Fruit fly (Drosophila melanogaster): ENCODE data around the gene CG4842.

The CG4842 gene

DNA sequence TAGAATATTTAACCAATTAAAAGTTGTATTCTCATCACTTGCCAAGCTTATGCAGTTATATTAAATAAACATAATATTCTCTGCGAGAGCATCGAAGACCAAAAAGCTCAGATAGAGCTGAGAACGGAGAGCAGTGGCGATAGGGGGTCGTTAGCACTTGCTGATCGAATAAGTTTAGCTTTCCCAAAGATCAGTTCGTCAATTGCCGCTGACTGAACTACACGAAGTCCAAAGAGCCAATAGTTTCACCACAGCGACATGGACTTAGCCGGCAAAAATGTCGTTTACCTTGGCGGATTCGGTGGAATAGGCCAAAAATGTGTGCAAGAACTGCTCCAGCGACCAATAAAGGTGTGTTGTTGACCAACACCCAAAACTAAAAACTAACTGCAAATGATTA is at the start of gene CG4842:
CG4842 (plus strand) TSS at position 191 of the 400 bp plus-strand sequence.
- no peak for TF ChIP-seq noc (tag; optimal IDR thresholded peaks at IDR 0.05)

DNA sequence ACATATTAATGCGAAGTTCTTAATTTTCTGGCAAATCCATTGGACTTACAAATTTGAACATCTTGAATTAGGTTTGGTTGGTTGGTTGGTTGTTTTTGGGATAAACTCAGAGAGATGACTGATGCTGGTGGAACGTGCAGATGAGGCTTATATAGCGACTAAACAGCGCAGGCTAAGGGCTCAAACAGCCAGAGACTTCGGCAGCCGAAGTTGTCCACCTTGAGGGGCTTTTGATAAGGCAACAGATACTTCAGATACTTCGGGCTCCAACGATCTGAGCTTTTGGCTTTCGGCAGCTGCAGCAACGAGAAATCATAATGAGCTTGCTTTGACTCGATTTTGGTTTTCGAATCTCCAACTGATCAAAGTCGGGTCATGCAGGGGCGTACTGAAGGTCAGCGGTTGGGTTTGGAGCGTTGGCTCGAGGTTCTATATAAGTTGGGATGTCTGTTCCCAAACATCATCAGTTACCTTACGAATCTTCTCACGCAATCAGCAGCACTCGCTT is 48.7 kb upstream of the CG4842 start, which contains the start of the genes CG13041 and CG13060:
CG13041 (minus strand) TSS at position 128 of the 508 bp plus-strand sequence.
CG13060 (plus strand) TSS at position 458 of the 508 bp plus-strand sequence.
- TF ChIP-seq noc (tag; optimal IDR thresholded peaks at IDR 0.05), result no peak

DNA sequence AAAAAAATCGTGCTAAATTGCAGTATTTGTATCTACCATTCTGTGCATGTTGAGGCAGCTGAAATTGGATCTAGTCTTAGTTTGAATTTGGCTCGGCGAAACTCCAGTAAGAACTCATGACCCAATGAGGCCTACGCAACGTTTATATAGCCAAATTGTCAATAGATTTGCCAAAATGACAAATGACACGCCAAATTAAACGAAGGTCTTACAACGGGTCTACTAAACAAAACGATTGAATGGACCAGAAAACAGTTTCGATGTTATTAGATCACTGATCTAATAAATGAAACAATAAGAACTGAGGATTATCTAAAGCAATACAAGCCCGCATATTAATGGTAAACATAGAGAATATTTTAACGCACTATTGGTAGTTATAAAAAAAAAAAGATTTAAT is 47.0 kb upstream of the CG4842 start, which contains the start of gene CG42718:
CG42718 (minus strand) TSS at position 101 of the 400 bp plus-strand sequence.
- no peak for TF ChIP-seq noc (tag; optimal IDR thresholded peaks at IDR 0.05)

DNA sequence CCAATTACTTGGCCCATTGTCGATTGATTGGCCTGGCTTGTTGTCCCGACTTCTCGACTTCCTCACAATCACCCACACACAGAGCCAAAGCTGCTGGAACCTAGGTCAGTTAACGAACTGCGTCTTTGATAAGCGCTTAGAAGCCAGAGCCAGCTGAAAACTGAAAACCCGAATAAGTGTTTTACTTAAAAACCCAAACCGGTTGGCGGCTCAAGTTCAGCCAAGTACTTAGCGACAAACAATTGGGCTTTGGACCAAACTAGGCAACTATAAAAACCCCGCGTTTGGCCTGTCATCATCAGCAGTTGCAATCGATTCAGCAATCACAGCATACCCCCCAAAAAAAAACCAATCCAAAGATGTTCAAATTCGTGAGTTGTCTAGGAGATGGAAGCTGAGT is 44.8 kb upstream of the CG4842 start, which contains the start of gene CG13059:
CG13059 (plus strand) TSS at position 301 of the 400 bp plus-strand sequence.
- no peak for TF ChIP-seq noc (tag; optimal IDR thresholded peaks at IDR 0.05)

DNA sequence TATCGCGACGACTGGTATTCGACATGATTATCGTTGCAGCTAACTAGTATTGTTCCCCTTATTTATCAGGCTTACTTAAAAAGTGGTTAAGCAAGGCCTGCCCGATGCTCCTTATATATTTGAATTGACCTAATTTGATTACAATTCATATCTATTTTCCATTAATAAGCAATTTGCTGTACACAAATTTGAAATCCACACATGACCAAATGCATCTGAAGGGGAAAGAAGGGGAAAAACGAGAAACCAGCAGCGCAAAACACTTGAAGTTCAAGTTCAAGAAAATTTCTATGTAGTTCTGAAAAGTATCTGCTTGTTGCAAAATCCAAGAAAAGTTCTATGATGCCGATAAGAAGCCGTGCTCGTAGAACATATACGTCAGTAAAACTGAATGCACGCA is 41.5 kb upstream of the CG4842 start, which contains the start of the genes CG13040 and CG13039:
CG13040 (minus strand) TSS at position 101 of the 400 bp plus-strand sequence.
CG13039 (minus strand) TSS at position 106 of the 400 bp plus-strand sequence.
- no peak for TF ChIP-seq noc (tag; optimal IDR thresholded peaks at IDR 0.05)

dm6 chr3L:16327776-16328175 is 40.4 kb upstream of the CG4842 start, which contains the start of gene CG13038:
Gene CG13038 (minus strand): TSS chr3L:16327893.
- TF ChIP-seq noc (tag; optimal IDR thresholded peaks at IDR 0.05), result no peak

DNA sequence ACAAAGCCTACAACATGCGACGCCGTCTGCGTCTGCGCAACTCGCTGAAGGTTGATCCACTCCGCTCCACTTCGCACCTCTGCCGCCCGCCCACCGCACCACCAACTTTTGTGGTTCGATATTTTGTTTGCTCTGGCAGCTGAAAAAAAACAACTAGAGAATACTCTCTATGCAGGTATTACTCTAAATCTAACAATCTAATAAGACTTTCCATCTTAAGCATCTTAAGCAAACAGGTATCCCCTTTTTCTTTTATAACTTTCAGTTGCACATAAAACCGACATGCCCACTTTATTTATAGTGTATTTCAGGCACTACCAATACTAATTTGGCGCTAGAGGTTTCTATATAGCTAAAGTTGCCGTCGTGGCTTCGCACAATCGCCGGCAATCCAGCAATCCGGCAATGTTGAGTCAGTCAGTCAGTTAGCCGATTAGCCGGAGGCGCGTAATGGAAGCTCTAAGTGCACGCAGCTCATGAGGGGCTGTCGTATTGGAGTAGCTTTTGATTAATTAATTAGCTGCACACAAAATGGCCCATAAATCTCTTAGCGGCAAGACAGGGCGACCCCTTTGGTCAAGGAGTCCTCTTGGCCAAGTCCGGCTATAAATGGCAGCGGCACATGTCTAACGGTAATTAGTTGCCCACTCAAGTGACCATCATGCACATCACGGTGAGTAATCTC is 39.8 kb upstream of the CG4842 start, which contains the start of gene CG13058:
CG13058 (plus strand) TSS at position 635 of the 685 bp plus-strand sequence.
- peak; percentile 75 for TF ChIP-seq noc (tag; optimal IDR thresholded peaks at IDR 0.05)

DNA sequence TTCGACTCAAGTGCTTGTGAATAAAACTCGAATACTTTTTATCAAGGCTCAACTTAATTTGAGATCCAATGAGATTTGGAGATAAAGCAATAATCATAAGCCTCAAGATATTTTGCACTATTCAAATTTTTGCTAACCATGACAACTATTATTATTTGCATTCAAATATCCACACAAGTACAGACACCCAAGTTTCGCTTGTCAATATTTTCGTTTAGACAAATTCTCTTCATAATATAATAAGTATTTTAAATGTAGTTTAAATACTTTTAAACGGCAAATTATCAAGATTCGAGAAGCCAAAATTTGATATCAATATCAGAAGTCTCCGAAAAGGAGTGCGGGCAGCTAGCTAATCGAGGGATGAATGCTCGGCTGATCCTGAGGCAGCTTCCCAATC is 38.7 kb upstream of the CG4842 start, which contains the start of gene CG33061:
CG33061 (plus strand) TSS at position 301 of the 400 bp plus-strand sequence.
- TF ChIP-seq noc (tag; optimal IDR thresholded peaks at IDR 0.05), result no peak

dm6 chr3L:16330740-16331139 is 37.4 kb upstream of the CG4842 start, which contains the start of gene CG33060:
Gene CG33060 (plus strand): TSS chr3L:16331040.
- TF ChIP-seq noc (tag; optimal IDR thresholded peaks at IDR 0.05), result no peak

DNA sequence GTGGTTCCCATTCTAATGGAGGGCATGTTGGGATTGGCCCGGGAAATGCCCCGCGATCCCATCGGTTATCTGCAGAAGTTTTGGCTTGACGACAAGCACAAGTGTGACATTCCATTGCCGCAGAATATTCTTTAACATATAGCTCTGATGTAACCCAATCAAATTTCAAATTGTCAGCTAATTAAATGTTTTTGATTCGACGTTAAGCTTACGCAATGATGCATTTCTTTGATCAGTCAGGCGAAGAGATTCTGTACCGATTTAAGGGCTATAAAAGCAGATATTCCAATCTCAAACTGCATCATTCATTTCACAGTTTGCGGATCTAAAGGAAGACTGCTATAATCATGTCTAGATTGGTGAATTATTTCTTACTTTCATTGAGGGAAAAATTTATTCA is 36.6 kb upstream of the CG4842 start, which contains the start of gene retinin:
retinin (plus strand) TSS at position 301 of the 400 bp plus-strand sequence.
- TF ChIP-seq noc (tag; optimal IDR thresholded peaks at IDR 0.05), result no peak

dm6 chr3L:16333013-16333412 is 35.2 kb upstream of the CG4842 start, which contains the start of gene CG13056:
Gene CG13056 (plus strand): TSS chr3L:16333313.
- TF ChIP-seq noc (tag; optimal IDR thresholded peaks at IDR 0.05), result no peak

DNA sequence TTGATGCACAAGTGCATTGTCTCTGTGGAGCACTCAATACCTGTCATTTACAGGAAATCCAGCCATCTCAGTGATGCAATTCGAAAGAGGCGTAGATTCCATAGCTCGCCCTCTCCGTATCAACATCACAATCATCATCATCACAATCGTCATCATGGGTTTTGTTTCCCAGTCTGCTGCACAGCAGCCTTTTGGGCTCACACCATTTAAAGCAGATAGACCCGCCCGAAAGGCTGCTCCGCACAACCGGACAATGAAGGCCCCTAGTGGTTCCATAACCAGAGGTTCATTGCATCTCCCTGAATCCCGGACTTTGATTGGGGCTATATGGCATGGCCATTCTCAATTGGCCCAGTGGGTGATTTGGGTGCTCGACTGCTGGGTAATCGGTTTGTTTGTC is 33.3 kb upstream of the CG4842 start:
- no peak for TF ChIP-seq noc (tag; optimal IDR thresholded peaks at IDR 0.05)

dm6 chr3L:16337739-16338138 is 30.4 kb upstream of the CG4842 start:
- no peak for TF ChIP-seq noc (tag; optimal IDR thresholded peaks at IDR 0.05)

DNA sequence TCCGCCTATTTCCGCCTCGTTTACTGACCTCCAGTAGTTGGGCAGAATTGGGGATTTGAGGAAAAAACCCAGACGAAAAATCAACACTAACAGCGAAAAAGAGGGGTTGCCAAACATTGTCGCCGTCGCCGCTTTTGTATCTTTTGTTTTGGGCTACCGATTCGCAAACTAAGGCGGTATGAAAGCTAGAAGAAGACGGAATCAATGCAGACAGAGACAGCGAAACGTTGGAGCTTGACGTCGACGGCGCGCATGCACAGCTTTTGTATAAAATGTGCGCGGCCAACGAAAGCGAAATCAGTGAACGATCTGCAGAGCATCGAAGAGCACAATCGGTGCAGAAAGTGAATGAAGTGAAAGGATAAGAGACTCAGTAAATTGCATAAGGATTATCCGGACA is 29.5 kb upstream of the CG4842 start, which contains the start of gene CG4998:
CG4998 (plus strand) TSS at position 301 of the 400 bp plus-strand sequence.
- no peak for TF ChIP-seq noc (tag; optimal IDR thresholded peaks at IDR 0.05)

DNA sequence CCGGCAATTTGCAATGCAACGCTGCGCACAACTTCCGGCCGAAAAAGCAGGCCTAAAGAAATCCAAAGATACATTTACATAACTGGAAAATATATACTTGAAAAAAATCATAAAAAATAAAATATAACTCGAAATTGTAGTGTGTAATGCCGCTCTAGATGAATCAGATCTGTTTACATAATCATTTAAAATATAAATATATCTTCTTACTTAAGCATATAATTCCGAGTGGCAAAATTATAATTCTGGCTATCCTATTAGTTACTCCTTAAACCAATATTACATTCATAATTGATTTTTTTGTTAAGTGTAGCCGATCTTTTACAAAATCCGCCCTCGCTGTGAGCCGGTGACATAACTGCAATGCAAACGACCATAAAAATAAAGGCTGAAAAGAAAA is 28.7 kb upstream of the CG4842 start:
- TF ChIP-seq noc (tag; optimal IDR thresholded peaks at IDR 0.05), result no peak

- TF ChIP-seq noc (tag; optimal IDR thresholded peaks at IDR 0.05), result no peak
Measured at dm6 chr3L:16339873-16340272, 28.3 kb upstream of the CG4842 start.

Measured in whole organism, larva.